Worm (Caenorhabditis elegans) whole organism, L4 larva: Measurements from ENCODE around the gene F27D9.7.

Source experiments
- lin-15B ChIP-seq: fragments of 150-350 bp; sonication (generic microtip); optimal IDR thresholded peaks from 3 replicates; lab custom pipeline; 2014; ENCODE audit warnings: missing biosample characterization, missing genetic modification characterization
- nhr-11 ChIP-seq: fragments of 150-350 bp; optimal IDR thresholded peaks from 2 replicates; lab custom pipeline; 2014; ENCODE audit warnings: missing biosample characterization, missing genetic modification characterization
- nhr-25 ChIP-seq: sonication (generic microtip); optimal IDR thresholded peaks from 2 replicates; lab custom pipeline; 2017; ENCODE audit warnings: missing genetic modification characterization, mild to moderate bottlenecking, missing compliant biosample characterization, antibody characterized with exemption, moderate library complexity, borderline replicate concordance; ENCODE audit not compliant: insufficient read depth
- nhr-28 ChIP-seq: fragments of 150-350 bp; optimal IDR thresholded peaks from 2 replicates; lab custom pipeline; 2014; ENCODE audit warnings: missing biosample characterization, missing genetic modification characterization
- spr-1 ChIP-seq: sonication (generic microtip); optimal IDR thresholded peaks from 2 replicates; lab custom pipeline; 2016; ENCODE audit warnings: mild to moderate bottlenecking, missing genetic modification characterization, missing compliant biosample characterization
- unc-62 ChIP-seq, 3 experiments: fragments of 150-350 bp in 1 of 3; sonication (generic microtip); optimal IDR thresholded peaks in 2 of 3; peaks in 1 of 3; 1 replicate in 1 of 3; 2 replicates in 2 of 3; lab custom pipeline; 2014 to 2017; ENCODE audit warnings: missing biosample characterization in 3 of 3, missing genetic modification characterization in 3 of 3, missing genetic modification reagents in 3 of 3, missing genotype in 1 of 3

DNA sequence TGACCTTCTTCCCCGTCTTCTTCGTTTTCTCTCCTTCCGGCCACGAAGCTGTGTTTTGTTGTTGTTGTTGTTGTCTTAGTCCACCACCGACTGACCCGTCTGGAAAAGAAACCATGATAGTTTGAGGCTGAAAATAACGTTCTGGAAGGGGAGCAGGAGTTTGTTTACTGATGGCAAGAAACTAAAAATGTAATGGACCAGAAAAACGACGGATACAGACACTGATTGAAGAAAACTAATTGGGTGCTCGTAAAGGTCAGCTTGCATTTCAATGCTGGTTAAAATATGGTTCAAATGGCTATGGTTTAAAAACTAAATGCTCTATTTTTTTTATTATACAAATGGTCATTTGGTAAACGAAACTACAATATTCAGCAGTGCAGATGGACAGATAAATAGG lies 25.2 kb downstream of the F27D9.7 start, which contains the start of gene F26A10.2:
- TF ChIP-seq nhr-25 (no peak), nhr-11 (tag; lab: Kevin White, UChicago) (no peak), unc-62 (GFP tag; optimal IDR thresholded peaks at IDR 0.05 in 1 of 2; lab: Kevin White, UChicago) (no peak), unc-62 (tag; optimal IDR thresholded peaks at IDR 0.05; lab: Kevin White, UChicago) (no peak), lin-15B (tag; lab: Kevin White, UChicago) (no peak), spr-1 (tag; lab: Kevin White, UChicago) (no peak), nhr-28 (no peak)
